Fruit fly (Drosophila melanogaster): ENCODE data around the gene CG43127.

CG43127 gene

DNA sequence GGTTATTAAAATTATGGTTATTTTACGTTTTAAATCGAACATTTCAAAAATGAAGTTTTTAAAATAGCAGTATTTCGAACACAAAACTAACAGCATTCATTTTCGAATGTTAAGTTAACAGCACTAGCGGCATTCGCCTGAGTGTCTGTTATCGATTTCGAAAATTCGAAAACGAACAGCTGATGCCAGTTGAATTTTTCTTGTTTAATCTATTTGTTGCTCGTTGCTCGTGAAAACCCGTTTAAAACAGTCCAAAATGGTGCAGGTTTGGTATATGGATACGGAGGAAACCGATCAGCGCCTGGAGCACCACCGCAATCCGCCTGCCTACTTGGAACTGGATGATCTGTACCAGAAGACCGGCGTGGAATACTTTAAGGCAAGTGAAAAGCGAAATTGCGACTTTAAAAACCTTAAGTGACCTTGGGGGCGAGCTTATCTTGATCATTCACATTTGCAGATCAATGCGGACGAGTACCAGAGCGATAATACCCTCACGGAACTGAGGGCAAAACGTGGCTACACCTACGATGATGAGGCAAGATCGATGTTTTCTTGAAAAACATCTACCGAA, 37.9 kb upstream of the CG43127 start, which contains the start of gene Adi1:
TSS of gene Adi1 (plus strand) at position 187 of the 574 bp plus-strand sequence.
- no peak for TF ChIP-seq Dif (GFP tag; optimal IDR thresholded peaks at IDR 0.05; ENCODE audit: partially characterized antibody)
- peak; percentile 23 for TF ChIP-seq brk (GFP tag; optimal IDR thresholded peaks at IDR 0.05)
- TF ChIP-seq Hr78 (GFP tag; optimal IDR thresholded peaks at IDR 0.05): no peak
- TF ChIP-seq sage (GFP tag; optimal IDR thresholded peaks at IDR 0.05): no peak
- no peak for TF ChIP-seq sv (GFP tag; optimal IDR thresholded peaks at IDR 0.05)
- peak in 1 of 2 experiments; percentile 24 for TF ChIP-seq foxo (GFP tag; optimal IDR thresholded peaks at IDR 0.05)
- no peak for TF ChIP-seq lola (GFP tag; optimal IDR thresholded peaks at IDR 0.05)
- TF ChIP-seq Rel (GFP tag; optimal IDR thresholded peaks at IDR 0.05): no peak
- peak; percentile 7 for TF ChIP-seq Rel (tag; optimal IDR thresholded peaks at IDR 0.05)
- TF ChIP-seq psq (GFP tag; optimal IDR thresholded peaks at IDR 0.05): no peak
- TF ChIP-seq CG32264 (GFP tag; optimal IDR thresholded peaks at IDR 0.05): no peak

DNA sequence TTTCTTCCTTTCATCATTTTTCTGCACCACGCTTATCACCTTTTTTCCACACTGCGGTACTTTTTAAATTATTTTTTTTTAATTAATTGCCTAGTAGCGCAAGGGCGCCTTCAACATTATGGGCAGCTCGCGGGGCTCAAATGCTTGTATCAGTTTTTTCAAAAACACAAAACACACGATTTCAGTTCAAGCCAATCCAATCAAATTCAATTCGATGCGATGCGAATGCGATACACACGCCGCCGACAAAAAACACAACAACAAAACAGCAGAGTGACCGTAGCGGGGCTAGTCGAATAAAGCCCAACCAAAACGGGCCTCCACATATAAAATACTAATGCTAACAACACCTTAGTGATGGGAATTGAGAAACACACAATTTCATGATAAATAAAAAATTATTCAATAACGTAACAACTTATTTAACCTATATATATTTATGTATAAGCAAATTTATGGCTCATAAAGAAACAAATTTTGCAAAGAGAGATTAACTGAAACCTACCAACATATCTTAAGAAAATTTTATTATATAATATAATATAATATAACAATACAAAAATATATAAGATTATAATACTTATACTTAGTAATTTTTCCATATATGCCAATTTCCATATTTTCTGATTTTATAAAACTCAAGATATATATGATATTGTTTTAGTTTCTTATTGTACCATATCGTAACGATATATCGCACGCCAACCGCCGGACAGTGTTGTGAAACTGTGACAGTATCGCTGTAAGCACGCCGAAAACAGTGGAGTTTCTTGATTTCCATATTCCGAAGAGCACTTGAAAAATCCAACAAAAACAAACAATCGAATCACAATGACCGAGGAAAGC, 35.6 kb upstream of the CG43127 start, which contains the start of the genes CG32066 and CG8003:
TSS of gene CG32066 (minus strand) at position 270 of the 846 bp plus-strand sequence.
TSS of gene CG8003 (plus strand) at position 732 of the 846 bp plus-strand sequence.
- no peak for TF ChIP-seq dmrt93B (GFP tag; optimal IDR thresholded peaks at IDR 0.05)
- peak; percentile 32 for TF ChIP-seq brk (GFP tag; optimal IDR thresholded peaks at IDR 0.05)
- TF ChIP-seq Hnf4 (GFP tag; optimal IDR thresholded peaks at IDR 0.05): peak; percentile 35
- no peak for TF ChIP-seq CG9705 (GFP tag; optimal IDR thresholded peaks at IDR 0.05)
- peak; percentile 61 for TF ChIP-seq br (GFP tag; optimal IDR thresholded peaks at IDR 0.05)
- no peak for TF ChIP-seq Dfd (GFP tag; optimal IDR thresholded peaks at IDR 0.05)
- peak; percentile 30 for TF ChIP-seq rgr (GFP tag; optimal IDR thresholded peaks at IDR 0.05)
- TF ChIP-seq HLH106 (tag; optimal IDR thresholded peaks at IDR 0.05): peak; percentile 64
- peak; percentile 5 for TF ChIP-seq Myc (optimal IDR thresholded peaks at IDR 0.05)
- no peak for TF ChIP-seq Rel (GFP tag; optimal IDR thresholded peaks at IDR 0.05)
- TF ChIP-seq Rel (tag; optimal IDR thresholded peaks at IDR 0.05): peak; percentile 47
- TF ChIP-seq fru (GFP tag; optimal IDR thresholded peaks at IDR 0.05): peak; percentile 9
- TF ChIP-seq foxo (GFP tag; optimal IDR thresholded peaks at IDR 0.05): peak in 1 of 2 experiments; percentile 24
- TF ChIP-seq usp (GFP tag; optimal IDR thresholded peaks at IDR 0.05): no peak
- TF ChIP-seq h (GFP tag; optimal IDR thresholded peaks at IDR 0.05): peak; percentile 40
- peak; percentile 33 for TF ChIP-seq Hr83 (GFP tag; optimal IDR thresholded peaks at IDR 0.05; ENCODE audit: poor library complexity, severe bottlenecking)
- peak; percentile 54 for TF ChIP-seq tai (GFP tag; optimal IDR thresholded peaks at IDR 0.05)
- TF ChIP-seq Mio (GFP tag; optimal IDR thresholded peaks at IDR 0.05): peak; percentile 19
- peak; percentile 20 for TF ChIP-seq sage (GFP tag; optimal IDR thresholded peaks at IDR 0.05)
- no peak for TF ChIP-seq CrebA (GFP tag; optimal IDR thresholded peaks at IDR 0.05; ENCODE audit: borderline replicate concordance)
- peak; percentile 37 for TF ChIP-seq Sp1 (GFP tag; optimal IDR thresholded peaks at IDR 0.05)
- TF ChIP-seq OdsH (GFP tag; optimal IDR thresholded peaks at IDR 0.05): no peak
- TF ChIP-seq woc (GFP tag; optimal IDR thresholded peaks at IDR 0.05): peak; percentile 68
- no peak for TF ChIP-seq Hr78 (GFP tag; optimal IDR thresholded peaks at IDR 0.05)

DNA sequence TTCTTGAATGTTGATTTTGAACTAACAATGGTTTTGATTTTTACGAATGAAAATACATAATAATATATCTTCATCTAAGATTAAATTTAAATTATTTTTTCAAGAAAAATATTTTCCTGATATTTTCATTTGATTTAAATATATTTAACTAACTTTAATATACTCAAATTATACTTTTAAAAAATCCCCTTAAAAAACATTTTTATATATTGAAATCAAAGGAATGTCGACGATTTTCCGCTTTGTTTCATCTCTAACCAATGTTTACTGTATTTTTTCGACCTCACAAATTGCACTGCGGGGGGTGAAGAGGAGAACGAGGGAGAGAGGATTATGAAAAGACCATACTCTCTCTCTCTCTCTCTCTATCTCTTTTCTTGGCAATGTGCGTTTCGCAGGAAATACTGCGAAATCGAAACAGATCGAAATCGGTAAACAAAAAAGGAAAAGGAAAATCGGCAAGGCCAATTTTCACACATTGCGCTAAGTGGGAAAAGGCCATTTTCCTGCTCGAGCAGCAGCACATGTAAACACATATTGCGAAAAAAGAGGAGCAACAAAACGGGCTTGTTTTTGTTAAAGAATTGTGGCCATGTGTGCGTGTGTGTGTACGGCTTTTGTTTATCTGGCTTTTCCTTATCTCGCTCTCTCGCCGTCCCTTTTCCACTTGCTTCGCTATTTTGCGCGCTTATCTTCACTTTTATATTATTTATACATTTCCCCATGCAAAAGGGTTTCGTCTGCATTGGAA, 34.8 kb upstream of the CG43127 start:
- TF ChIP-seq usp (GFP tag; optimal IDR thresholded peaks at IDR 0.05) (no peak), dmrt93B (GFP tag; optimal IDR thresholded peaks at IDR 0.05) (no peak), Hr83 (GFP tag; optimal IDR thresholded peaks at IDR 0.05; ENCODE audit: poor library complexity, severe bottlenecking) (no peak), GATAd (GFP tag; optimal IDR thresholded peaks at IDR 0.05) (no peak), psq (GFP tag; optimal IDR thresholded peaks at IDR 0.05) (peak; percentile 33), dsf (GFP tag; optimal IDR thresholded peaks at IDR 0.05; ENCODE audit: borderline replicate concordance) (no peak), Jra (GFP tag; optimal IDR thresholded peaks at IDR 0.05) (no peak), jim (GFP tag; optimal IDR thresholded peaks at IDR 0.05) (no peak), Rel (GFP tag; optimal IDR thresholded peaks at IDR 0.05) (no peak), Rel (tag; optimal IDR thresholded peaks at IDR 0.05) (no peak), foxo (GFP tag; optimal IDR thresholded peaks at IDR 0.05) (peak in 1 of 2 experiments; percentile 3), sage (GFP tag; optimal IDR thresholded peaks at IDR 0.05) (no peak), HLH106 (tag; optimal IDR thresholded peaks at IDR 0.05) (peak; percentile 0), pan (optimal IDR thresholded peaks at IDR 0.05) (no peak)
